Fruit fly (Drosophila melanogaster) whole organism, wandering third instar larva: ENCODE measurements around the gene pxb.

Source experiments
- Dfd ChIP-seq: fragments of >200 bp; optimal IDR thresholded peaks from 2 replicates; lab custom pipeline; 2017; ENCODE audit warnings: missing biosample characterization, missing genetic modification characterization
- Dif ChIP-seq: fragments of 200-275, 200-300 bp; sonication (Bioruptor generic); optimal IDR thresholded peaks from 2 replicates; lab custom pipeline; 2018; ENCODE audit warnings: missing biosample characterization, missing genetic modification characterization; ENCODE audit not compliant: partially characterized antibody
- OdsH ChIP-seq: fragments of 200-800 bp; sonication (Bioruptor generic); optimal IDR thresholded peaks from 2 replicates; lab custom pipeline; 2016; ENCODE audit warnings: missing biosample characterization, mild to moderate bottlenecking, missing genetic modification characterization
- br ChIP-seq: fragments of 200-800 bp; sonication (Bioruptor generic); optimal IDR thresholded peaks from 2 replicates; lab custom pipeline; 2016; ENCODE audit warnings: missing biosample characterization, missing genetic modification characterization
- dsf ChIP-seq: sonication (Bioruptor generic); optimal IDR thresholded peaks from 2 replicates; lab custom pipeline; 2016; ENCODE audit warnings: missing biosample characterization, missing genetic modification characterization, borderline replicate concordance
- h ChIP-seq: fragments of 200-800 bp; sonication (Bioruptor generic); optimal IDR thresholded peaks from 3 replicates; lab custom pipeline; 2016; ENCODE audit warnings: missing biosample characterization, mild to moderate bottlenecking, missing genetic modification characterization
- pan ChIP-seq: fragments of >200 bp; optimal IDR thresholded peaks from 2 replicates; lab custom pipeline; 2017
- usp ChIP-seq: fragments of >200 bp; optimal IDR thresholded peaks from 2 replicates; lab custom pipeline; 2017; ENCODE audit warnings: missing biosample characterization, missing genetic modification characterization

DNA sequence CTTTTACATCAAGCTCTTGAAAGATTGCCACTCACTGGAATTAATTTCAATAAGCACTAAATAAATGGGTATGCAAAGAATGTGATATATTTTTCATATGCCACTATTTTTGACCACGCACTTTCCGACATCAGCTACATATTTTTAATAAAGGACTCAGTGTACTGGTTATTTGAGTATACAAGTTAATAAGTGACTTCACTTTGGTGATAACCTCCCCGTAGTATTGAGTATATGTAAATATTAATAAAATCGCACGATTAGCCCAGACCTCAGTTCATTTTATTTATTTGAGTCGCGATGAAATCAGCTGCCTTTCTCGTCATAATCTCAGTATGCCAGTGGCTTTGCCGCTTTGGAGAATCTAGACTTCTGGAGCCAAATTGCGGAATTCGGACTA lies 30.8 kb upstream of the pxb start, which contains the start of gene CG43335:
- TF ChIP-seq Dfd (GFP tag; lab: Kevin White, UChicago): no peak
- no peak for TF ChIP-seq Dif (GFP tag; lab: Kevin White, UChicago)
- TF ChIP-seq h: no peak
- TF ChIP-seq pan (lab: Kevin White, UChicago): no peak
- no peak for TF ChIP-seq br (GFP tag; lab: Kevin White, UChicago)
- TF ChIP-seq OdsH (GFP tag; lab: Kevin White, UChicago): no peak
- no peak for TF ChIP-seq usp
- TF ChIP-seq dsf (GFP tag; lab: Kevin White, UChicago): no peak
